Worm (Caenorhabditis elegans) whole organism, late embryonic: Measurements from ENCODE around the gene F19F10.3.

ENCODE experiments used
- F13H6.1 ChIP-seq: sonication (generic microtip); optimal IDR thresholded peaks from 2 replicates; lab custom pipeline; 2016; ENCODE audit warnings: missing genetic modification characterization, missing compliant biosample characterization
- K02D7.2 ChIP-seq: sonication (generic microtip); optimal IDR thresholded peaks from 2 replicates; lab custom pipeline; 2017; ENCODE audit warnings: mild to moderate bottlenecking, missing genetic modification characterization, missing compliant biosample characterization
- K09A11.1 ChIP-seq: sonication (generic microtip); optimal IDR thresholded peaks from 2 replicates; lab custom pipeline; 2017; ENCODE audit warnings: antibody characterized with exemption, mild to moderate bottlenecking, missing genetic modification characterization, missing compliant biosample characterization; ENCODE audit not compliant: insufficient read depth
- ahr-1 ChIP-seq: sonication (generic microtip); optimal IDR thresholded peaks from 2 replicates; lab custom pipeline; 2016; ENCODE audit warnings: missing genetic modification characterization, missing compliant biosample characterization
- ceh-2 ChIP-seq: sonication (generic microtip); optimal IDR thresholded peaks from 2 replicates; lab custom pipeline; 2016; ENCODE audit warnings: missing genotype, missing genetic modification characterization, missing compliant biosample characterization
- ceh-24 ChIP-seq: sonication (generic microtip); optimal IDR thresholded peaks from 2 replicates; lab custom pipeline; 2016; ENCODE audit warnings: mild to moderate bottlenecking, missing genetic modification characterization, missing compliant biosample characterization
- ceh-31 ChIP-seq: sonication (generic microtip); optimal IDR thresholded peaks from 2 replicates; lab custom pipeline; 2016; ENCODE audit warnings: missing genetic modification characterization, missing compliant biosample characterization
- ceh-34 ChIP-seq: sonication (generic microtip); optimal IDR thresholded peaks from 2 replicates; lab custom pipeline; 2016; ENCODE audit warnings: mild to moderate bottlenecking, missing genetic modification characterization, missing compliant biosample characterization
- ceh-48 ChIP-seq: sonication (generic microtip); optimal IDR thresholded peaks from 2 replicates; lab custom pipeline; 2016; ENCODE audit warnings: missing genetic modification characterization, inconsistent platforms, missing compliant biosample characterization
- ceh-6 ChIP-seq: fragments of 200-800 bp; sonication (Bioruptor generic); optimal IDR thresholded peaks from 2 replicates; lab custom pipeline; 2018; ENCODE audit warnings: mild to moderate bottlenecking, missing genetic modification characterization, missing compliant biosample characterization
- che-1 ChIP-seq: sonication (generic microtip); optimal IDR thresholded peaks from 2 replicates; lab custom pipeline; 2016; ENCODE audit warnings: mild to moderate bottlenecking, missing genetic modification characterization, missing compliant biosample characterization
- dmd-4 ChIP-seq: sonication (generic microtip); optimal IDR thresholded peaks from 2 replicates; lab custom pipeline; 2016; ENCODE audit warnings: borderline replicate concordance, missing genetic modification characterization, missing compliant biosample characterization
- elt-2 ChIP-seq: sonication (generic microtip); optimal IDR thresholded peaks from 2 replicates; lab custom pipeline; 2016; ENCODE audit warnings: missing genetic modification reagents, missing genetic modification characterization, missing compliant biosample characterization
- elt-4 ChIP-seq: sonication (generic microtip); optimal IDR thresholded peaks from 2 replicates; lab custom pipeline; 2016; ENCODE audit warnings: missing genetic modification characterization, missing compliant biosample characterization
- eyg-1 ChIP-seq: sonication (generic microtip); optimal IDR thresholded peaks from 2 replicates; lab custom pipeline; 2016; ENCODE audit warnings: missing genotype, missing genetic modification characterization, missing compliant biosample characterization
- gmeb-2 ChIP-seq: sonication (generic microtip); optimal IDR thresholded peaks from 2 replicates; lab custom pipeline; 2016; ENCODE audit warnings: missing genetic modification characterization, inconsistent platforms, missing compliant biosample characterization
- hlh-30 ChIP-seq: sonication (generic microtip); optimal IDR thresholded peaks from 2 replicates; lab custom pipeline; 2017; ENCODE audit warnings: antibody characterized with exemption, missing genetic modification characterization, missing compliant biosample characterization; ENCODE audit not compliant: insufficient read depth
- hlh-6 ChIP-seq: sonication (generic microtip); optimal IDR thresholded peaks from 2 replicates; lab custom pipeline; 2016; ENCODE audit warnings: missing genotype, missing genetic modification characterization, missing compliant biosample characterization
- hlh-8 ChIP-seq: sonication (generic microtip); optimal IDR thresholded peaks from 2 replicates; lab custom pipeline; 2016; ENCODE audit warnings: missing genotype, missing genetic modification characterization, missing compliant biosample characterization
- lin-11 ChIP-seq: fragments of 200-800 bp; sonication (Bioruptor generic); optimal IDR thresholded peaks from 2 replicates; lab custom pipeline; 2018; ENCODE audit warnings: mild to moderate bottlenecking, missing genetic modification characterization, missing compliant biosample characterization
- madf-2 ChIP-seq: sonication (generic microtip); optimal IDR thresholded peaks from 2 replicates; lab custom pipeline; 2017; ENCODE audit warnings: missing genetic modification characterization, missing compliant biosample characterization
- mec-3 ChIP-seq: sonication (generic microtip); optimal IDR thresholded peaks from 2 replicates; lab custom pipeline; 2016; ENCODE audit warnings: borderline replicate concordance, missing genetic modification characterization, missing compliant biosample characterization
- nhr-11 ChIP-seq: fragments of 150-350 bp; optimal IDR thresholded peaks from 2 replicates; lab custom pipeline; 2014; ENCODE audit warnings: missing biosample characterization, missing genetic modification characterization
- nhr-232 ChIP-seq: sonication (generic microtip); optimal IDR thresholded peaks from 2 replicates; lab custom pipeline; 2016; ENCODE audit warnings: missing genetic modification characterization, missing compliant biosample characterization
- pax-1 ChIP-seq: fragments of 150-350 bp; optimal IDR thresholded peaks from 2 replicates; lab custom pipeline; 2014; ENCODE audit warnings: missing biosample characterization, missing genetic modification characterization
- pha-4 ChIP-seq: fragments of 150-350 bp; optimal IDR thresholded peaks from 2 replicates; lab custom pipeline; 2018; ENCODE audit warnings: missing biosample characterization, missing genetic modification reagents, missing genetic modification characterization
- pqm-1 ChIP-seq: sonication (generic microtip); optimal IDR thresholded peaks from 2 replicates; lab custom pipeline; 2016; ENCODE audit warnings: missing genetic modification characterization, missing compliant biosample characterization
- pros-1 ChIP-seq: fragments of 150-350 bp; optimal IDR thresholded peaks from 2 replicates; lab custom pipeline; 2014; ENCODE audit warnings: missing biosample characterization, missing genetic modification reagents, missing genetic modification characterization
- ref-2 ChIP-seq: sonication (generic microtip); optimal IDR thresholded peaks from 2 replicates; lab custom pipeline; 2016; ENCODE audit warnings: missing genetic modification characterization, missing compliant biosample characterization
- rnt-1 ChIP-seq: sonication (generic microtip); optimal IDR thresholded peaks from 2 replicates; lab custom pipeline; 2016; ENCODE audit warnings: missing genetic modification characterization, missing compliant biosample characterization
- tbx-7 ChIP-seq: sonication (generic microtip); optimal IDR thresholded peaks from 2 replicates; lab custom pipeline; 2016; ENCODE audit warnings: missing genotype, missing genetic modification characterization, missing compliant biosample characterization
- ttx-3 ChIP-seq: sonication (generic microtip); optimal IDR thresholded peaks from 2 replicates; lab custom pipeline; 2016; ENCODE audit warnings: missing genetic modification reagents, missing genetic modification characterization, missing compliant biosample characterization
- unc-42 ChIP-seq: sonication (generic microtip); optimal IDR thresholded peaks from 2 replicates; lab custom pipeline; 2016; ENCODE audit warnings: missing genotype, missing genetic modification characterization, missing compliant biosample characterization
- unc-55 ChIP-seq: sonication (generic microtip); optimal IDR thresholded peaks from 2 replicates; lab custom pipeline; 2017; ENCODE audit warnings: missing biosample characterization, missing genetic modification reagents, missing genetic modification characterization
- unc-86 ChIP-seq: sonication (generic microtip); optimal IDR thresholded peaks from 2 replicates; lab custom pipeline; 2016; ENCODE audit warnings: missing genetic modification characterization, missing compliant biosample characterization
- ztf-16 ChIP-seq: sonication (generic microtip); optimal IDR thresholded peaks from 2 replicates; lab custom pipeline; 2017; ENCODE audit warnings: missing genetic modification characterization, missing compliant biosample characterization

The F19F10.3 gene

DNA sequence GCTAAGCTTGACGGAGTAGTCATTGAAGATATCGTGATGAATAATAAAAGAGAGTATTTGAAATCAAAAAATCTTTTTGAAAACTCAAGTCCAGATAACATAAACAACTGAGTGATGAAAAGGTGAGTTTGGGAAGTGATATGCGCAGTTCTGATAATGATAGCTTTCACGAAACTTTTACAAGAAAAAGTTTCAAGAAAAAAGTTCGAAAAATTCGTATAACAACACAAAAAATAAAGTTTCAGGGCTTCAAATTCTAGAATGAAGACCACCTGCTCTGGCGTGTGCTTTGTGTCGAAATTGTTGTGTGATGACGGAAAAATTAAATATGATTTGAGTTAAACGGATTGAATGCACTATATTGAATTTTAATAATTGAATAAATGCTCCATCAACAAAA lies 31.8 kb upstream of the F19F10.3 start, which contains the start of gene srb-19:
Gene srb-19, minus strand, starts transcription at position 101 of the 400 bp plus-strand sequence.
- TF ChIP-seq ceh-6 (GFP tag; lab: Kevin White, UChicago) (no peak), hlh-6 (tag; lab: Kevin White, UChicago) (no peak), K09A11.1 (tag; lab: Kevin White, UChicago) (no peak)

DNA sequence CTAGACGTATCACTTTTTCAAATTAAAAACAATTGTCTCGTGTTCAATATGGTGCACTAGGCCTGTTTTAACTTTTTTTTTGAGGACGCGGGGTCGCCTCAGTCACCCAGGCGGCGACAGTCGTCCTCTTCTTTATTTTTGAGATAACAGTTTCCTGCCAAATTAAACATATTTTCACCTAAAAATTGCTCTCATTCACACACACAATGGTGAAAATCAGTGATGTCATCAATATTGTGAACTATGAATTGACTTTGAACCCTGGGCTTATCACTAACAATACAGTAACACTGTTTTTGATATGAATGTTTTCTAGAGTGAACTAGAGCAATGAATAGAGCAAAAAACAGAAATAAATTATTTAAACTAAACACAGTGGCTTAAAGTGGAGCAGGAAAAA lies 30.6 kb upstream of the F19F10.3 start:
- no peak for TF ChIP-seq tbx-7 (tag; lab: Kevin White, UChicago)
- no peak for TF ChIP-seq pqm-1
- no peak for TF ChIP-seq unc-55 (GFP tag; lab: Kevin White, UChicago)
- TF ChIP-seq ztf-16 (tag; lab: Kevin White, UChicago): no peak
- no peak for TF ChIP-seq rnt-1 (tag; lab: Kevin White, UChicago)
- TF ChIP-seq elt-4 (tag; lab: Kevin White, UChicago): no peak
- TF ChIP-seq F13H6.1 (tag; lab: Kevin White, UChicago): no peak
- TF ChIP-seq pros-1 (tag; lab: Kevin White, UChicago): no peak
- no peak for TF ChIP-seq ceh-2 (tag; lab: Kevin White, UChicago)
- TF ChIP-seq eyg-1: no peak
- TF ChIP-seq gmeb-2 (tag; lab: Kevin White, UChicago): no peak

DNA sequence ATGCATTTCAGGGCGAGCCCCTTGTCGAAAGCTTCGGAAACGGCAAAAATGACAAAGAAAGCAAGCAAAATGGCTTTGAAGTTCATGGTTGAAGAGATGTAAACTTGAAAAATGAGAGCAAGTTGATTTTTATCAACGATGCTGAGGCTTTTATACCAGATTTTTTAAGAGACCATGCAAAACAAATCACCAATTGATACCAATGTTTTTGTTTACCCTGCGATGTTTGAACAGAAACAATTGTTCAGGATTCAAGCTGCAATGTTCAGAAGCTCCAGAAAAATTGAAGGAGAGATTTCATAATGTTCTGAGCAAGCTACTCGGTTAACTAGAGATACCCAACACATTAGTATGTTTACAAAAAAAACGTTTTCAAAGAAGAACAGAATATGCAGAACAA lies 29.6 kb upstream of the F19F10.3 start, which contains the start of gene C54F6.15:
Gene C54F6.15, minus strand, starts transcription at position 101 of the 400 bp plus-strand sequence.
- no peak for TF ChIP-seq lin-11 (tag; lab: Kevin White, UChicago)

DNA sequence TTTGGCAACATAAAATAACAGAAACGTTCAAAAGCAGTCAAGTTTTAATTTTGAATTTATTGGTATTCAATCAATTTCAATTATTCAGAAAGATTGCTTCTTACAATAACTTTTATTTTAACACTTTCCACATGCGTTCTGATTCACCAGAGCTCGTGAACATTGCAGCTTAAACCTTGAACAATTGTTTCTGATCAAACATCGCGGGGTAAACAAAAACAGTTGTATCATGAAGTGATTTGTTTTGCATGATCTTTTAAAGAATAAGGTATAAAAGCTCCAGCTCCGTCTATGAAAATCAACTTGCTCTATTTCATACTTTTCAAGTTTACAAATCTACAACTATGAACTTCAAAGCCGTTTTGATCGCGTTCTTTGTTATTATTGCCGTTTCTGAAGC lies 28.5 kb upstream of the F19F10.3 start, which contains the start of gene C54F6.6:
Gene C54F6.6, plus strand, starts transcription at position 301 of the 400 bp plus-strand sequence.
- no peak for TF ChIP-seq elt-2 (tag; lab: Kevin White, UChicago)
- no peak for TF ChIP-seq unc-55 (GFP tag; lab: Kevin White, UChicago)
- TF ChIP-seq ttx-3 (tag; lab: Kevin White, UChicago): no peak
- TF ChIP-seq pax-1 (tag; lab: Kevin White, UChicago): no peak
- no peak for TF ChIP-seq ceh-48 (tag; lab: Kevin White, UChicago)
- TF ChIP-seq, all 69 proteins: peak for 0

DNA sequence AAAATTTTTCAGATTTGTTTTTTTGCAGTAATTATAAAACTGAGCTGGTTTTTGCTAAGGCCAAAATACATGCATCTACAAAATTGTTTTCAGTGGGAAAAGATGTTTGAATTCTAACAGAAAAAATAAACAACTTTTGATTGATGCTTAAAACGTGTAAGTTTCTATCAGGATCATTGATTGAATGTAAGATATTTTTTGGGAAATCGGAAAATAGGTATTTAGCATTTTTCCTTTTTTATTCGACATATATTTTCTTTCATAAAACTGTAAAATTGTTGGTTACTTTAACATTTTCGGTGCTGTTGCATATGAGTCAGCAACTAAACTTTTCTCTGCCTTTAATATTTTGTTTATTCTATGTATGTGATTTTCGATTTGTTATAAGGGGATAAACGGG lies 27.5 kb upstream of the F19F10.3 start, which contains the start of gene C54F6.20:
Gene C54F6.20, plus strand, starts transcription at position 301 of the 400 bp plus-strand sequence.
- TF ChIP-seq pax-1 (tag; lab: Kevin White, UChicago) (no peak), hlh-8 (tag; lab: Kevin White, UChicago) (no peak), hlh-30 (no peak), dmd-4 (no peak), lin-11 (tag; lab: Kevin White, UChicago) (no peak), ceh-24 (tag; lab: Kevin White, UChicago) (no peak), ceh-31 (tag; lab: Kevin White, UChicago) (no peak)

DNA sequence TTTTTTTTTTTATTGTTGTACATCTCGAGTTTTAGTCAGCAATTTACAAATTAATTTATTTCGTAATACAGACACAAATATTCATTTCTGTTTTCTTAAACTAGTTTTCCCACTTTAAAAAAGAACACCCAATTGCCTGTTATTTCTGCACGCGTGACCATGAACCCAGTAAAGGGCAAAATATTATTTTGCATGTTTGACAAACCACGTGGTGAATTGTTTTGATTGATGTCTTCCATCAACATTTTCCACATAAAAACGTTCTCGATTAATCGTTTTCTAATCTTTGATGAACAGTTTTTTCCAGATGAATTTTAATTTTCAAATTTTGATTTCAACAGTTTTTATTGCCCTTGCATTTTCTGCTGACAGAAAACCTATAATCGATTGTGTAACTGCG lies 26.2 kb upstream of the F19F10.3 start, which contains the start of gene C54F6.18:
Gene C54F6.18, plus strand, starts transcription at position 301 of the 400 bp plus-strand sequence.
- TF ChIP-seq K02D7.2 (no peak), unc-86 (tag; lab: Kevin White, UChicago) (no peak), nhr-11 (tag; lab: Kevin White, UChicago) (no peak), nhr-232 (tag; lab: Kevin White, UChicago) (no peak), ahr-1 (no peak), gmeb-2 (tag; lab: Kevin White, UChicago) (no peak), pha-4 (tag; lab: Kevin White, UChicago) (no peak), unc-42 (tag; lab: Kevin White, UChicago) (no peak), che-1 (tag; lab: Kevin White, UChicago) (no peak), ref-2 (tag; lab: Kevin White, UChicago) (no peak), ceh-31 (tag; lab: Kevin White, UChicago) (no peak), madf-2 (tag; lab: Kevin White, UChicago) (no peak), eyg-1 (no peak), mec-3 (tag; lab: Kevin White, UChicago) (no peak), ceh-34 (no peak)
